Worm (Caenorhabditis elegans) whole organism, early embryonic: ENCODE measurements around the gene bus-2.

ENCODE experiments used
- B0310.2 ChIP-seq: sonication (generic microtip); optimal IDR thresholded peaks from 2 replicates; lab custom pipeline; 2016; ENCODE audit warnings: mild to moderate bottlenecking, missing genetic modification characterization, missing compliant biosample characterization
- F13C5.2 ChIP-seq: sonication (generic microtip); optimal IDR thresholded peaks from 2 replicates; lab custom pipeline; 2017; ENCODE audit warnings: mild to moderate bottlenecking, missing genetic modification characterization, inconsistent platforms, missing compliant biosample characterization
- aly-1 ChIP-seq: sonication (generic microtip); optimal IDR thresholded peaks from 2 replicates; lab custom pipeline; 2016; ENCODE audit warnings: missing genetic modification characterization, missing compliant biosample characterization
- ama-1 ChIP-seq: fragments of 150-350 bp; optimal IDR thresholded peaks from 2 replicates; lab custom pipeline; 2014
- ceh-13 ChIP-seq: fragments of 200-800 bp; sonication (Bioruptor generic); optimal IDR thresholded peaks from 2 replicates; lab custom pipeline; 2018; ENCODE audit warnings: mild to moderate bottlenecking, missing genetic modification characterization, missing compliant biosample characterization
- ceh-36 ChIP-seq: sonication (generic microtip); optimal IDR thresholded peaks from 2 replicates; lab custom pipeline; 2016; ENCODE audit warnings: missing genetic modification characterization, inconsistent platforms, missing compliant biosample characterization
- ets-7 ChIP-seq: sonication (generic microtip); optimal IDR thresholded peaks from 2 replicates; lab custom pipeline; 2016; ENCODE audit warnings: missing genotype, missing genetic modification characterization, missing compliant biosample characterization
- flt-1 ChIP-seq: fragments of 200-800 bp; sonication (Bioruptor generic); IDR thresholded peaks from 2 replicates; pipeline ENCODE4 v1.3.6; 2022; ENCODE audit warnings: missing genetic modification characterization, missing compliant biosample characterization
- hmbx-1 ChIP-seq: sonication (generic microtip); optimal IDR thresholded peaks from 2 replicates; lab custom pipeline; 2016; ENCODE audit warnings: mild to moderate bottlenecking, missing genetic modification characterization, missing compliant biosample characterization
- hmg-4 ChIP-seq: fragments of 200-800 bp; sonication (Bioruptor generic); optimal IDR thresholded peaks from 2 replicates; lab custom pipeline; 2018; ENCODE audit warnings: mild to moderate bottlenecking, missing genetic modification characterization, missing compliant biosample characterization
- hnd-1 ChIP-seq: sonication (generic microtip); optimal IDR thresholded peaks from 2 replicates; lab custom pipeline; 2016; ENCODE audit warnings: missing genetic modification characterization, missing compliant biosample characterization
- pes-1 ChIP-seq: fragments of 200-800 bp; sonication (Bioruptor generic); IDR thresholded peaks from 2 replicates; pipeline ENCODE4 v1.3.6; 2022; ENCODE audit warnings: missing genetic modification reagents, missing genetic modification characterization, missing compliant biosample characterization
- scrt-1 ChIP-seq: fragments of 200-800 bp; sonication (Bioruptor generic); IDR thresholded peaks from 2 replicates; pipeline ENCODE4 v1.3.6; 2022; ENCODE audit warnings: missing genetic modification characterization, missing compliant biosample characterization
- sea-1 ChIP-seq: fragments of 200-800 bp; sonication (Bioruptor generic); conservative IDR thresholded peaks from 2 replicates; pipeline ENCODE4 v1.3.6; 2022; ENCODE audit warnings: missing genetic modification characterization, missing compliant biosample characterization
- tbx-11 ChIP-seq: fragments of 200-800 bp; sonication (Bioruptor generic); IDR thresholded peaks from 2 replicates; pipeline ENCODE4 v1.3.6; 2022; ENCODE audit warnings: missing genetic modification characterization, missing compliant biosample characterization
- tbx-37 ChIP-seq: fragments of 200-800 bp; sonication (Bioruptor generic); conservative IDR thresholded peaks from 2 replicates; pipeline ENCODE4 v1.3.6; 2022; ENCODE audit warnings: missing genetic modification reagents, missing genetic modification characterization, missing compliant biosample characterization
- tra-4 ChIP-seq: sonication (generic microtip); optimal IDR thresholded peaks from 2 replicates; lab custom pipeline; 2017; ENCODE audit warnings: missing genetic modification characterization, missing compliant biosample characterization

Gene bus-2

ce11 chrIV:1662872-1663271, 36.8 kb upstream of the bus-2 start:
- TF ChIP-seq ceh-36 (tag; lab: Kevin White, UChicago), result no peak
- no peak for TF ChIP-seq sea-1
- no peak for TF ChIP-seq flt-1 (GFP tag; lab: Robert Waterston, UW)
- no peak for TF ChIP-seq ets-7
- no peak for TF ChIP-seq aly-1 (tag; lab: Kevin White, UChicago)
- no peak for TF ChIP-seq pes-1 (GFP tag; lab: Robert Waterston, UW)
- no peak for TF ChIP-seq tbx-37 (GFP tag; lab: Robert Waterston, UW)
- no peak for TF ChIP-seq B0310.2 (tag; lab: Kevin White, UChicago)
- no peak for TF ChIP-seq ama-1 (lab: Kevin White, UChicago)
- no peak for TF ChIP-seq tra-4 (tag; lab: Kevin White, UChicago)
- TF ChIP-seq hmg-4 (GFP tag; lab: Kevin White, UChicago), result no peak
- TF ChIP-seq hmbx-1 (tag; lab: Kevin White, UChicago), result no peak
- TF ChIP-seq scrt-1 (GFP tag; lab: Robert Waterston, UW), result no peak
- no peak for TF ChIP-seq F13C5.2 (tag; lab: Kevin White, UChicago)
- TF ChIP-seq ceh-13 (GFP tag; lab: Kevin White, UChicago), result no peak
- no peak for TF ChIP-seq hnd-1 (tag; lab: Kevin White, UChicago)
- no peak for TF ChIP-seq tbx-11 (GFP tag; lab: Robert Waterston, UW)

DNA sequence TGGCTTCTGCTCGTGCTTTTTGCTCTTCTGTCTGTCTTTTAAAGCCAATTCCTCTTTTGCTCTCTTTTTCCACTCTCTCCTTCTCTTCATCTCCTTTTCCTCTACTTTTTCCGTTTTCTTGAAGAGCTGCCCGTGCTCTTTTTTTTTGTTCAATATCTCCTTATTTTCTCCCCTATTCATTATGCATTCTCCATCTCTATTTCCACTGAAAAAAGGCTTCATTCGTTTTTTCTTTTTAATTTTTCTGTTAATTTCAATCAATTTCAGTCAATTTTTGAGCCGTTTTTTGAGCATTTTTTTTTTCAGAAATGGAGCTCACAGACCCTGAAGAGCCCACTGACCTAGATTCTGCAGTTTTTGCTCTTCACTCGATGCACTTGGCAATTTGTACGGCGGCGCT, 27.3 kb upstream of the bus-2 start, which contains the start of gene Y41D4B.1:
Gene Y41D4B.1 (plus strand): TSS at position 301 of the 400 bp plus-strand sequence.
- TF ChIP-seq ceh-36 (tag; lab: Kevin White, UChicago) (no peak), sea-1 (no peak), scrt-1 (GFP tag; lab: Robert Waterston, UW) (no peak), tbx-37 (GFP tag; lab: Robert Waterston, UW) (no peak), flt-1 (GFP tag; lab: Robert Waterston, UW) (no peak), hnd-1 (tag; lab: Kevin White, UChicago) (no peak), ceh-13 (GFP tag; lab: Kevin White, UChicago) (no peak), ama-1 (lab: Kevin White, UChicago) (no peak), tbx-11 (GFP tag; lab: Robert Waterston, UW) (no peak), ets-7 (no peak), tra-4 (tag; lab: Kevin White, UChicago) (no peak), hmbx-1 (tag; lab: Kevin White, UChicago) (no peak), F13C5.2 (tag; lab: Kevin White, UChicago) (no peak), B0310.2 (tag; lab: Kevin White, UChicago) (no peak), aly-1 (tag; lab: Kevin White, UChicago) (no peak), hmg-4 (GFP tag; lab: Kevin White, UChicago) (no peak)

ce11 chrIV:1676926-1677325, 22.8 kb upstream of the bus-2 start:
- TF ChIP-seq ceh-36 (tag; lab: Kevin White, UChicago), result peak; percentile 7
- no peak for TF ChIP-seq pes-1 (GFP tag; lab: Robert Waterston, UW)
- no peak for TF ChIP-seq hmg-4 (GFP tag; lab: Kevin White, UChicago)
- no peak for TF ChIP-seq hnd-1 (tag; lab: Kevin White, UChicago)

- TF ChIP-seq B0310.2 (tag; lab: Kevin White, UChicago), result no peak
- TF ChIP-seq tbx-11 (GFP tag; lab: Robert Waterston, UW), result no peak
- no peak for TF ChIP-seq F13C5.2 (tag; lab: Kevin White, UChicago)
Measured at ce11 chrIV:1679227-1679626, 20.5 kb upstream of the bus-2 start.

- TF ChIP-seq pes-1 (GFP tag; lab: Robert Waterston, UW), result no peak
- no peak for TF ChIP-seq flt-1 (GFP tag; lab: Robert Waterston, UW)
- no peak for TF ChIP-seq hmbx-1 (tag; lab: Kevin White, UChicago)
- TF ChIP-seq hmg-4 (GFP tag; lab: Kevin White, UChicago), result no peak
- no peak for TF ChIP-seq ceh-13 (GFP tag; lab: Kevin White, UChicago)
- TF ChIP-seq hnd-1 (tag; lab: Kevin White, UChicago), result no peak
- TF ChIP-seq ama-1 (lab: Kevin White, UChicago), result no peak
- no peak for TF ChIP-seq tra-4 (tag; lab: Kevin White, UChicago)
- TF ChIP-seq F13C5.2 (tag; lab: Kevin White, UChicago), result no peak
- no peak for TF ChIP-seq tbx-11 (GFP tag; lab: Robert Waterston, UW)
- no peak for TF ChIP-seq aly-1 (tag; lab: Kevin White, UChicago)
- TF ChIP-seq sea-1, result no peak
- TF ChIP-seq tbx-37 (GFP tag; lab: Robert Waterston, UW), result no peak
- no peak for TF ChIP-seq ceh-36 (tag; lab: Kevin White, UChicago)
- no peak for TF ChIP-seq ets-7
- TF ChIP-seq B0310.2 (tag; lab: Kevin White, UChicago), result no peak
- no peak for TF ChIP-seq scrt-1 (GFP tag; lab: Robert Waterston, UW)
Measured at ce11 chrIV:1682066-1682465, 17.6 kb upstream of the bus-2 start, which contains the start of gene Y41D4B.24. TSS of gene Y41D4B.24 (minus strand) at chrIV:1682166.

ce11 chrIV:1687151-1687550, 12.5 kb upstream of the bus-2 start:
- TF ChIP-seq tbx-37 (GFP tag; lab: Robert Waterston, UW) (no peak), ama-1 (lab: Kevin White, UChicago) (no peak), hnd-1 (tag; lab: Kevin White, UChicago) (peak; percentile 34), F13C5.2 (tag; lab: Kevin White, UChicago) (no peak), hmbx-1 (tag; lab: Kevin White, UChicago) (no peak), B0310.2 (tag; lab: Kevin White, UChicago) (no peak), tra-4 (tag; lab: Kevin White, UChicago) (no peak), aly-1 (tag; lab: Kevin White, UChicago) (peak; percentile 1), ceh-13 (GFP tag; lab: Kevin White, UChicago) (peak; percentile 25), scrt-1 (GFP tag; lab: Robert Waterston, UW) (no peak), tbx-11 (GFP tag; lab: Robert Waterston, UW) (no peak), sea-1 (no peak), ceh-36 (tag; lab: Kevin White, UChicago) (no peak), flt-1 (GFP tag; lab: Robert Waterston, UW) (no peak), hmg-4 (GFP tag; lab: Kevin White, UChicago) (no peak), pes-1 (GFP tag; lab: Robert Waterston, UW) (peak; percentile 73), ets-7 (no peak)
